Worm (Caenorhabditis elegans) whole organism, early embryonic: Measurements from ENCODE around the gene T11F9.14.
"Not testable (repeated sequence)": the region's sequence is repeated elsewhere in the genome, so short reads cannot be mapped to it uniquely, and the experiment has no call there.

ENCODE experiments used
- B0310.2 ChIP-seq: sonication (generic microtip); optimal IDR thresholded peaks from 2 replicates; lab custom pipeline; 2016; ENCODE audit warnings: mild to moderate bottlenecking, missing genetic modification characterization, missing compliant biosample characterization
- ama-1 ChIP-seq: fragments of 150-350 bp; optimal IDR thresholded peaks from 2 replicates; lab custom pipeline; 2014
- hmbx-1 ChIP-seq: sonication (generic microtip); optimal IDR thresholded peaks from 2 replicates; lab custom pipeline; 2016; ENCODE audit warnings: mild to moderate bottlenecking, missing genetic modification characterization, missing compliant biosample characterization
- tbx-11 ChIP-seq: fragments of 200-800 bp; sonication (Bioruptor generic); IDR thresholded peaks from 2 replicates; pipeline ENCODE4 v1.3.6; 2022; ENCODE audit warnings: missing genetic modification characterization, missing compliant biosample characterization

DNA sequence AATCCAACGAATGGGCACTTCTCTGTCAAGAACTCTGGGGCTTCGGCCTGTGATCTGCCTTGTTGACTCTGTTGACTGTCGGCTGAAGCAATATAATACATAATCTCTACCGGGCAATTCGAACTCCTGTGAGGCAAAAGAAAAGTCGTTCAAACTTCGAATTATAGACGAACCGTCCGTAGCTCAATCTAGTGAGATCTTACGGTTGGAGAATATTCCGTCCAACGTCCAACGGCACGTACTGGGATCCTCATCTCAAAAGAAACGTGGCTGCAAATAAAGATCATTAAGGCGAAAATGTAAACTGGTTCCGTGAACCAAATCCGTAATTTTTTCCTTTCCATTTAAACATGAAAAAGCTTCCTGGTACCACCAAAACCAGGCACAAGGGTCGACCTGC lies at the start of gene T11F9.14:
- not testable (repeated sequence) for TF ChIP-seq ama-1 (lab: Kevin White, UChicago); B0310.2 (tag; lab: Kevin White, UChicago); hmbx-1 (tag; lab: Kevin White, UChicago); tbx-11 (GFP tag; lab: Robert Waterston, UW)
